Fruit fly (Drosophila melanogaster) whole organism, embryonic: ENCODE data around the gene be.

ENCODE experiments used
- Abd-B ChIP-seq: fragments of 200-800 bp; sonication (Bioruptor generic); optimal IDR thresholded peaks from 2 replicates; lab custom pipeline; 2018; ENCODE audit warnings: missing biosample characterization, mild to moderate bottlenecking, missing genetic modification characterization, moderate library complexity
- Asciz ChIP-seq: fragments of 200-800 bp; sonication (Bioruptor generic); optimal IDR thresholded peaks from 2 replicates; lab custom pipeline; 2017; ENCODE audit warnings: missing biosample characterization, mild to moderate bottlenecking, missing genetic modification characterization, missing genetic modification reagents
- Bdp1 ChIP-seq: fragments of 200-800 bp; sonication (Bioruptor generic); optimal IDR thresholded peaks from 3 replicates; lab custom pipeline; 2016; ENCODE audit warnings: missing biosample characterization, missing genetic modification characterization
- CG10147 ChIP-seq: fragments of 200-800 bp; sonication (Bioruptor generic); optimal IDR thresholded peaks from 2 replicates; lab custom pipeline; 2019; ENCODE audit warnings: missing biosample characterization, mild to moderate bottlenecking, missing genetic modification characterization, moderate library complexity
- CG10267 ChIP-seq: fragments of 200-800 bp; sonication (Bioruptor generic); optimal IDR thresholded peaks from 2 replicates; lab custom pipeline; 2018; ENCODE audit warnings: missing biosample characterization, mild to moderate bottlenecking, missing genetic modification characterization, moderate library complexity
- CG12071 ChIP-seq: fragments of 200-800 bp; sonication (Bioruptor generic); optimal IDR thresholded peaks from 3 replicates; lab custom pipeline; 2018; ENCODE audit warnings: missing biosample characterization, mild to moderate bottlenecking, missing genetic modification characterization
- CG12236 ChIP-seq: fragments of 200-800 bp; sonication (Bioruptor generic); optimal IDR thresholded peaks from 2 replicates; lab custom pipeline; 2016; ENCODE audit warnings: missing biosample characterization, missing genetic modification characterization
- CG13424 ChIP-seq: fragments of 200-800 bp; sonication (Bioruptor generic); optimal IDR thresholded peaks from 2 replicates; lab custom pipeline; 2019; ENCODE audit warnings: missing biosample characterization, mild to moderate bottlenecking, missing genetic modification characterization, moderate library complexity
- CG14965 ChIP-seq: fragments of 200-800 bp; sonication (Bioruptor generic); optimal IDR thresholded peaks from 2 replicates; lab custom pipeline; 2016; ENCODE audit warnings: missing biosample characterization, missing genetic modification characterization, borderline replicate concordance
- CG17186 ChIP-seq: fragments of 200-800 bp; sonication (Bioruptor generic); optimal IDR thresholded peaks from 3 replicates; lab custom pipeline; 2017; ENCODE audit warnings: missing biosample characterization, missing genetic modification reagents, missing genetic modification characterization
- CG18476 ChIP-seq: fragments of 200-800 bp; sonication (Bioruptor generic); optimal IDR thresholded peaks from 2 replicates; lab custom pipeline; 2016; ENCODE audit warnings: missing biosample characterization, mild to moderate bottlenecking, missing genetic modification characterization
- CG18619 ChIP-seq: fragments of 200-800 bp; sonication (Bioruptor generic); optimal IDR thresholded peaks from 3 replicates; lab custom pipeline; 2017; ENCODE audit warnings: missing biosample characterization, mild to moderate bottlenecking, missing genetic modification characterization
- CG3281 ChIP-seq: fragments of 200-800 bp; sonication (Bioruptor generic); optimal IDR thresholded peaks from 3 replicates; lab custom pipeline; 2017; ENCODE audit warnings: missing biosample characterization, mild to moderate bottlenecking, missing genetic modification characterization
- CG4282 ChIP-seq: fragments of 200-800 bp; sonication (Bioruptor generic); optimal IDR thresholded peaks from 2 replicates; lab custom pipeline; 2016; ENCODE audit warnings: missing biosample characterization, missing genetic modification characterization
- CG5953 ChIP-seq: fragments of 200-800 bp; sonication (Bioruptor generic); IDR thresholded peaks from 2 replicates; pipeline ENCODE4 v1.3.6; 2022; ENCODE audit warnings: missing biosample characterization, missing genetic modification characterization
- CG6791 ChIP-seq: fragments of 200-800 bp; sonication (Bioruptor generic); IDR thresholded peaks from 3 replicates; pipeline ENCODE4 v1.3.6; 2022; ENCODE audit warnings: missing biosample characterization, missing genetic modification characterization; ENCODE audit not compliant: partially characterized antibody
- CG7928 ChIP-seq: fragments of 200-800 bp; sonication (Bioruptor generic); optimal IDR thresholded peaks from 2 replicates; lab custom pipeline; 2017; ENCODE audit warnings: missing biosample characterization, mild to moderate bottlenecking, missing genetic modification characterization
- CG9215 ChIP-seq: fragments of 200-800 bp; sonication (Bioruptor generic); IDR thresholded peaks from 2 replicates; pipeline ENCODE4 v1.3.6; 2022; ENCODE audit warnings: missing biosample characterization, missing genetic modification characterization
- CG9727 ChIP-seq: fragments of 200-800 bp; sonication (Bioruptor generic); optimal IDR thresholded peaks from 3 replicates; lab custom pipeline; 2017; ENCODE audit warnings: missing biosample characterization, mild to moderate bottlenecking, missing genetic modification characterization
- CG9932 ChIP-seq: fragments of 200-800 bp; sonication (Bioruptor generic); IDR thresholded peaks from 2 replicates; pipeline ENCODE4 v1.3.6; 2022; ENCODE audit warnings: missing biosample characterization, missing genetic modification characterization
- D ChIP-seq, 2 experiments: fragments of 200-800 bp in 1 of 2; fragments of >200 bp in 1 of 2; sonication (Bioruptor generic) in 1 of 2; optimal IDR thresholded peaks; 2 replicates in 1 of 2; 3 replicates in 1 of 2; lab custom pipeline; 2017; ENCODE audit warnings: mild to moderate bottlenecking in 1 of 2, missing biosample characterization in 1 of 2, missing genetic modification characterization in 1 of 2, missing genetic modification reagents in 1 of 2
- E2f1 ChIP-seq: fragments of 200-800 bp; sonication (Bioruptor generic); IDR thresholded peaks from 2 replicates; pipeline ENCODE4 v1.3.6; 2022; ENCODE audit warnings: missing biosample characterization, missing genetic modification characterization
- Gsc ChIP-seq: fragments of 200-800 bp; sonication (Bioruptor generic); IDR thresholded peaks from 2 replicates; pipeline ENCODE4 v1.3.6; 2022; ENCODE audit warnings: missing biosample characterization, missing genetic modification characterization
- H2.0 ChIP-seq: fragments of 200-800 bp; sonication (Bioruptor generic); IDR thresholded peaks from 2 replicates; pipeline ENCODE4 v1.3.6; 2022; ENCODE audit warnings: missing biosample characterization, missing genetic modification characterization
- HmgZ ChIP-seq: fragments of 200-800 bp; sonication (Bioruptor generic); optimal IDR thresholded peaks from 2 replicates; lab custom pipeline; 2018; ENCODE audit warnings: missing biosample characterization, mild to moderate bottlenecking, missing genetic modification characterization
- Hmr ChIP-seq: fragments of 200-800 bp; sonication (Bioruptor generic); optimal IDR thresholded peaks from 3 replicates; lab custom pipeline; 2017; ENCODE audit warnings: mild to moderate bottlenecking, missing biosample characterization, missing genetic modification reagents, missing genetic modification characterization
- Opbp ChIP-seq: fragments of 200-800 bp; sonication (Bioruptor generic); IDR thresholded peaks from 3 replicates; pipeline ENCODE4 v1.3.6; 2022; ENCODE audit warnings: missing biosample characterization, missing genetic modification characterization; ENCODE audit not compliant: partially characterized antibody
- Rfx ChIP-seq: fragments of 200-800 bp; sonication (Bioruptor generic); IDR thresholded peaks from 2 replicates; pipeline ENCODE4 v1.3.6; 2022; ENCODE audit warnings: missing biosample characterization, missing genetic modification characterization
- Sox100B ChIP-seq: fragments of 200-800 bp; sonication (Bioruptor generic); optimal IDR thresholded peaks from 3 replicates; lab custom pipeline; 2018; ENCODE audit warnings: missing biosample characterization, mild to moderate bottlenecking, missing genetic modification characterization
- Sry-β ChIP-seq: fragments of 200-800 bp; sonication (Bioruptor generic); optimal IDR thresholded peaks from 2 replicates; lab custom pipeline; 2018; ENCODE audit warnings: missing biosample characterization, mild to moderate bottlenecking, missing genetic modification characterization, moderate library complexity
- Vsx1 ChIP-seq: fragments of 200-800 bp; sonication (Bioruptor generic); optimal IDR thresholded peaks from 2 replicates; lab custom pipeline; 2017; ENCODE audit warnings: missing biosample characterization, mild to moderate bottlenecking, missing genetic modification characterization, missing genetic modification reagents
- az2 ChIP-seq: fragments of 200-800 bp; sonication (Bioruptor generic); optimal IDR thresholded peaks from 3 replicates; lab custom pipeline; 2016; ENCODE audit warnings: missing biosample characterization, missing genetic modification characterization
- bbx ChIP-seq: fragments of 200-800 bp; sonication (Bioruptor generic); IDR thresholded peaks from 2 replicates; pipeline ENCODE4 v1.3.6; 2022; ENCODE audit warnings: missing biosample characterization, missing genetic modification characterization; ENCODE audit not compliant: partially characterized antibody
- cas ChIP-seq: fragments of 200-800 bp; sonication (Bioruptor generic); IDR thresholded peaks from 2 replicates; pipeline ENCODE4 v1.3.6; 2022; ENCODE audit warnings: missing biosample characterization, missing genetic modification characterization
- crc ChIP-seq: fragments of 200-800 bp; sonication (Bioruptor generic); optimal IDR thresholded peaks from 2 replicates; lab custom pipeline; 2016; ENCODE audit warnings: missing biosample characterization, missing genetic modification characterization
- cwo ChIP-seq: fragments of 200-800 bp; sonication (Bioruptor generic); optimal IDR thresholded peaks from 3 replicates; lab custom pipeline; 2017; ENCODE audit warnings: missing biosample characterization, missing genetic modification characterization, mild to moderate bottlenecking, moderate library complexity, missing genetic modification reagents
- en ChIP-seq: fragments of 200-800 bp; sonication (Bioruptor generic); optimal IDR thresholded peaks from 2 replicates; lab custom pipeline; 2016; ENCODE audit warnings: missing biosample characterization, missing genetic modification characterization
- fd102C ChIP-seq: fragments of 200-800 bp; sonication (Bioruptor generic); optimal IDR thresholded peaks from 2 replicates; lab custom pipeline; 2018; ENCODE audit warnings: missing biosample characterization, mild to moderate bottlenecking, missing genetic modification characterization, moderate library complexity
- kah ChIP-seq: fragments of 200-800 bp; sonication (Bioruptor generic); optimal IDR thresholded peaks from 2 replicates; lab custom pipeline; 2018; ENCODE audit warnings: missing biosample characterization, mild to moderate bottlenecking, missing genetic modification characterization
- lab ChIP-seq: fragments of 200-800 bp; sonication (Bioruptor generic); optimal IDR thresholded peaks from 3 replicates; lab custom pipeline; 2017; ENCODE audit warnings: missing biosample characterization, missing genetic modification characterization, mild to moderate bottlenecking, moderate library complexity, missing genetic modification reagents
- luna ChIP-seq: fragments of 200-800 bp; sonication (Bioruptor generic); optimal IDR thresholded peaks from 2 replicates; lab custom pipeline; 2016; ENCODE audit warnings: missing biosample characterization, missing genetic modification characterization
- nerfin-1 ChIP-seq: fragments of 200-800 bp; sonication (Bioruptor generic); optimal IDR thresholded peaks from 3 replicates; lab custom pipeline; 2019; ENCODE audit warnings: missing biosample characterization, mild to moderate bottlenecking, missing genetic modification characterization, moderate library complexity
- onecut ChIP-seq: fragments of 200-800 bp; sonication (Bioruptor generic); IDR thresholded peaks from 2 replicates; pipeline ENCODE4 v1.3.6; 2022; ENCODE audit warnings: missing biosample characterization, missing genetic modification characterization
- sqz ChIP-seq: fragments of 200-800 bp; sonication (Bioruptor generic); optimal IDR thresholded peaks from 3 replicates; lab custom pipeline; 2018; ENCODE audit warnings: missing biosample characterization, mild to moderate bottlenecking, missing genetic modification characterization
- ssp ChIP-seq: fragments of 200-800 bp; sonication (Bioruptor generic); IDR thresholded peaks from 2 replicates; pipeline ENCODE4 v1.3.6; 2022; ENCODE audit warnings: missing biosample characterization, missing genetic modification characterization
- unc-4 ChIP-seq: fragments of 200-800 bp; sonication (Bioruptor generic); IDR thresholded peaks from 2 replicates; pipeline ENCODE4 v1.3.6; 2022; ENCODE audit warnings: missing biosample characterization, missing genetic modification characterization; ENCODE audit not compliant: partially characterized antibody
- vvl ChIP-seq: fragments of 200-800 bp; sonication (Bioruptor generic); IDR thresholded peaks from 2 replicates; pipeline ENCODE4 v1.3.6; 2022; ENCODE audit warnings: missing biosample characterization, missing genetic modification characterization
- zf30C ChIP-seq: fragments of 200-800 bp; sonication (Bioruptor generic); optimal IDR thresholded peaks from 3 replicates; lab custom pipeline; 2018; ENCODE audit warnings: missing biosample characterization, mild to moderate bottlenecking, missing genetic modification characterization

be gene

dm6 chrX:15023826-15024545, at the start of gene be (continued):
- TF ChIP-seq kah (GFP tag; lab: Kevin White, UChicago), result peak; percentile 42
- no peak for TF ChIP-seq Gsc (GFP tag; lab: Robert Waterston, UW)
- TF ChIP-seq H2.0 (GFP tag; lab: Robert Waterston, UW), result no peak
- no peak for TF ChIP-seq Sry-β
- no peak for TF ChIP-seq CG18476
- no peak for TF ChIP-seq crc
- TF ChIP-seq Sox100B, result peak; percentile 87
- TF ChIP-seq onecut, result 0 out of 2 replicates have a peak, but pooled peaks have one; percentile 23
- TF ChIP-seq Hmr (GFP tag; lab: Kevin White, UChicago), result peak; percentile 48
- peak; percentile 35 for TF ChIP-seq lab
- peak; percentile 41 for TF ChIP-seq Rfx (GFP tag; lab: Robert Waterston, UW)
- TF ChIP-seq CG13424 (tag; lab: Kevin White, UChicago), result peak; percentile 86
- no peak for TF ChIP-seq unc-4 (GFP tag; lab: Robert Waterston, UW)
- TF ChIP-seq CG12236 (GFP tag; lab: Kevin White, UChicago), result no peak
- TF ChIP-seq CG9215, result no peak; the same call in none of the 2 replicates
- TF ChIP-seq CG4282, result no peak
- peak; percentile 66 for TF ChIP-seq Abd-B
- no peak for TF ChIP-seq Vsx1
- no peak for TF ChIP-seq en (GFP tag; lab: Kevin White, UChicago)
- no peak for TF ChIP-seq CG7928 (GFP tag; lab: Kevin White, UChicago)
- peak; percentile 49 for TF ChIP-seq cwo (GFP tag; lab: Kevin White, UChicago)
- TF ChIP-seq fd102C (GFP tag; lab: Kevin White, UChicago), result no peak
- TF ChIP-seq vvl (GFP tag; lab: Robert Waterston, UW), result peak; percentile 56
- no peak for TF ChIP-seq CG12071 (GFP tag; lab: Kevin White, UChicago)
- no peak for TF ChIP-seq CG5953
- peak; percentile 87 for TF ChIP-seq CG9727
- peak; percentile 83 for TF ChIP-seq CG10267 (tag; lab: Kevin White, UChicago)
- no peak for TF ChIP-seq bbx
- TF ChIP-seq D (optimal IDR thresholded peaks at IDR 0.05; lab: Kevin White, UChicago), result no peak
- peak; percentile 42 for TF ChIP-seq D (GFP tag; optimal IDR thresholded peaks at IDR 0.05; lab: Kevin White, UChicago)
- TF ChIP-seq az2 (GFP tag; lab: Kevin White, UChicago), result peak; percentile 46
- peak; percentile 51; the same call in 1 of the 2 replicates for TF ChIP-seq ssp (GFP tag; lab: Robert Waterston, UW)
- no peak for TF ChIP-seq Opbp (GFP tag; lab: Robert Waterston, UW)
- TF ChIP-seq CG6791 (GFP tag; lab: Robert Waterston, UW), result no peak
- peak; percentile 69 for TF ChIP-seq CG9932 (GFP tag; lab: Robert Waterston, UW)
- TF ChIP-seq Bdp1, result no peak
- TF ChIP-seq cas, result no peak
- TF ChIP-seq luna (GFP tag; lab: Kevin White, UChicago), result no peak
- peak; percentile 28 for TF ChIP-seq Asciz (GFP tag; lab: Kevin White, UChicago)
- peak; percentile 63 for TF ChIP-seq CG18619
- TF ChIP-seq CG3281, result peak; percentile 55
- TF ChIP-seq CG10147 (GFP tag; lab: Kevin White, UChicago), result peak; percentile 59
- peak; percentile 61 for TF ChIP-seq nerfin-1 (tag; lab: Kevin White, UChicago)
- no peak for TF ChIP-seq HmgZ (tag; lab: Kevin White, UChicago)
- peak; percentile 22 for TF ChIP-seq sqz (GFP tag; lab: Kevin White, UChicago)
- 0 out of 2 replicates have a peak, but pooled peaks have one; percentile 15 for TF ChIP-seq E2f1
- TF ChIP-seq CG14965, result no peak
- TF ChIP-seq CG17186, result no peak
- TF ChIP-seq zf30C (GFP tag; lab: Kevin White, UChicago), result peak; percentile 92
